Worm (Caenorhabditis elegans): ENCODE results near the gene Y54G11A.3.

The Y54G11A.3 gene

DNA sequence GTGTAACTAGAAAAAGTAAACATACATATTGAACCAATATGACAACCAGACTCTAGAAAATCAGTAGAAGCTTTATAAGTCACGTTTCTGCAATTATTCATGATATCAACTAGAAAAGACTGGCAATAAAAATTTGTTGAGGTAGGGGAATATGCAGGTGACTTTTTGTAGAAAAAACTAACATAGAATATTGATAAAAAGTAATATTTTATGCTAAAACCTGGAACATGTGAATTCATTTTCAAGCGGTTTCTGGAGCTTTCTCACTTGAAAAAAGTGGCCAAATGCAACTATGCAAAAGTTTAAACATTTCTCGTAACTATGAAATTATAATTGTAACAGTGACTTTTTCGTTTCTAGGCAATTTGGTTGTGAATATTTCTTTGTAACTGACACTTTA, 12.5 kb downstream of the Y54G11A.3 start, which contains the start of gene srh-42:
Gene srh-42, minus strand, starts transcription at position 101 of the 400 bp plus-strand sequence.
- TF ChIP-seq ceh-20 (GFP tag; IDR thresholded peaks at IDR 0.05) (no peak), lin-15B (tag; optimal IDR thresholded peaks at IDR 0.05) (no peak), D1046.2 (GFP tag; IDR thresholded peaks at IDR 0.05) (no peak), ZK337.2 (GFP tag; IDR thresholded peaks at IDR 0.05) (no peak), dve-1 (tag; optimal IDR thresholded peaks at IDR 0.05; ENCODE audit: insufficient read depth) (no peak), mxl-2 (GFP tag; conservative IDR thresholded peaks at IDR 0.05) (no peak)

DNA sequence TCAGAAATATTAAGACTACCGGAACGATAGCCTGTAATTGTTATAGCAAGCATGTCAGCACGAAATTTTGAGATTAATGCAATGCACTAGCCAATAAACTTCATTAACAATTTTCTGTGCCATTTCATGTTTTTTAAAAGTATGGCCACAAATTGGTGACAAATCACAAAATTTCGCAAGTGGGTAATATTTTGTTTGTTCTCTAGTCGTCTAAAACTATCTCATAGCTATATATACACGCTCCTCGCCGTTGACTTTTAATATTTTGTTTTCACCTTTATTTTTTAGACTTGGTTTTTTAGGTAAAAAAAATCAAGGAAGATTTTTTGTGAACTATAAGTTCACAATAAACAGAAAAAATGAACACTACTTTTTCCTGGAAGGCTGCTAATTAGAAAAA, 14.4 kb downstream of the Y54G11A.3 start:
- TF ChIP-seq dmd-6 (GFP tag; IDR thresholded peaks at IDR 0.05) = peak; percentile 31; the same call in 1 of the 2 replicates
- no peak for TF ChIP-seq daf-16 (GFP tag; optimal IDR thresholded peaks at IDR 0.05)
- TF ChIP-seq daf-16 (tag; optimal IDR thresholded peaks at IDR 0.05) = peak; percentile 83
- TF ChIP-seq F37D6.2 (tag; optimal IDR thresholded peaks at IDR 0.05) = no peak
- TF ChIP-seq aha-1 (tag) = no peak
- TF ChIP-seq nhr-28 (tag; optimal IDR thresholded peaks at IDR 0.05) = peak; percentile 57
- peak; percentile 8 for TF ChIP-seq pqm-1 (tag; optimal IDR thresholded peaks at IDR 0.05)
- no peak for TF ChIP-seq saeg-2 (GFP tag; IDR thresholded peaks at IDR 0.05)
- TF ChIP-seq nhr-25 (tag; optimal IDR thresholded peaks at IDR 0.05; ENCODE audit: borderline replicate concordance, insufficient read depth) = no peak

ce11 chrII:14291854-14292253, 15.4 kb downstream of the Y54G11A.3 start:
- 0 out of 2 replicates have a peak, but pooled peaks have one; percentile 36 for TF ChIP-seq nhr-42 (GFP tag; IDR thresholded peaks at IDR 0.05)

DNA sequence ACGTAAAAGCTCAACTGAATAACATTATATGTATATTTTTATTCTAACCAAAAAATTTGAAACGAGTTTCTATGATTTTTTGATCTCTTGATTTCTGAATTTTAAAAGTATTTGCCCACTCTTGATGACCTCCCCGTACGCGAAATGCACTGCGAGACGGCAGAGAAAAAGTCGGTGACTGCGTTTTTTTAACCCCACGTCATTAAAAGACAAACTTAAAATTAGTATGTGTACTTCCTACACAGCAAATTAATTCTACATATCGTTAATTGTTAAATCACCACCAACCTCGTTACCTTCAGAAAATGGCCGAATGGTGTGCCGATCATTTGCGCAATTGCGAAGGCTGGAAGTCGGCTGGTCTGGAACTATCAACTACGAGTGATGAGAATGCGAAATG, 16.1 kb downstream of the Y54G11A.3 start, which contains the start of gene Y54G11A.4:
Gene Y54G11A.4, plus strand, starts transcription at position 301 of the 400 bp plus-strand sequence.
- TF ChIP-seq vab-7 (GFP tag; IDR thresholded peaks at IDR 0.05) (no peak), mdl-1 (tag; optimal IDR thresholded peaks at IDR 0.05) (peak in 1 of 2 experiments; percentile 18), nhr-28 (tag; optimal IDR thresholded peaks at IDR 0.05) (peak; percentile 1), nhr-6 (tag; optimal IDR thresholded peaks at IDR 0.05) (no peak)

ce11 chrII:14294390-14294789, 18.0 kb downstream of the Y54G11A.3 start:
- TF ChIP-seq unc-62 (GFP tag; optimal IDR thresholded peaks at IDR 0.05 in 1 of 2) (peak in 1 of 2 experiments; percentile 79), unc-62 (tag; optimal IDR thresholded peaks at IDR 0.05) (no peak), ceh-28 (tag; optimal IDR thresholded peaks at IDR 0.05) (no peak)

DNA sequence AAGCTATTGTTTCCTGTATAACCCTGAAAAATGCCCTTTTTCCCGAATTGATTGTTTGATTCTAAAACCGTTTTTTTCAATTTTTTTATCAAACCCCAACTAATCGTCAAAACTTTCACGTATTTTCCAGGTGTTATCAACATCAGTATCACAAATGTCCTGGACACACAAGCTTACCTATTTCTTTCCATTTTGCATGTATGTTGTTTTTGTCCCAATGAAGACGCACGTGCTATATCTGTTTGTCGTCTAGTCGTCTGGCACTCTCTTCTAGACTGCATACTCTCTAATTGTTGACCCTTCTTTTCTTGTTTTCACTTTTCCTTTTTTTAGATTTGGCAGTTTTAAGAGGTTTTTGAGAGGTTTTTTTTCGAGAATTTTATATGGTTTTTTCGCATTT, 19.9 kb downstream of the Y54G11A.3 start:
- TF ChIP-seq nhr-48 (tag; optimal IDR thresholded peaks at IDR 0.05) = peak; percentile 50
- peak; percentile 52 for TF ChIP-seq mes-2 (tag; optimal IDR thresholded peaks at IDR 0.05; ENCODE audit: poor library complexity, severe bottlenecking)
- no peak for TF ChIP-seq ztf-11 (tag; optimal IDR thresholded peaks at IDR 0.05)
- TF ChIP-seq hif-1 (tag; optimal IDR thresholded peaks at IDR 0.05) = peak in 1 of 2 experiments; percentile 85
- no peak for TF ChIP-seq saeg-2 (GFP tag; IDR thresholded peaks at IDR 0.05)
- TF ChIP-seq F26F4.8 (GFP tag; conservative IDR thresholded peaks at IDR 0.05) = no peak
- no peak for TF ChIP-seq R02D3.7 (tag; optimal IDR thresholded peaks at IDR 0.05)
- no peak for TF ChIP-seq zip-2 (tag; optimal IDR thresholded peaks at IDR 0.05)
- no peak for TF ChIP-seq mdt-29 (GFP tag; IDR thresholded peaks at IDR 0.05)
- no peak for TF ChIP-seq pha-4 (GFP tag; IDR thresholded peaks at IDR 0.05)
- peak; percentile 74 for TF ChIP-seq pha-4 (tag; optimal IDR thresholded peaks at IDR 0.05)
- TF ChIP-seq hlh-30 (tag; optimal IDR thresholded peaks at IDR 0.05; ENCODE audit: insufficient read depth) = peak; percentile 89
- TF ChIP-seq nhr-77 (tag; optimal IDR thresholded peaks at IDR 0.05) = peak; percentile 82
- TF ChIP-seq madf-9 (GFP tag; conservative IDR thresholded peaks at IDR 0.05) = no peak
- TF ChIP-seq pqm-1 (tag; optimal IDR thresholded peaks at IDR 0.05) = peak; percentile 44
- no peak for TF ChIP-seq dmd-9 (GFP tag; IDR thresholded peaks at IDR 0.05)
- peak; percentile 27 for TF ChIP-seq cey-2 (tag; optimal IDR thresholded peaks at IDR 0.05; ENCODE audit: borderline replicate concordance, insufficient read depth)
- no peak for TF ChIP-seq daf-19 (GFP tag; conservative IDR thresholded peaks at IDR 0.05)
- peak; percentile 54 for TF ChIP-seq mxl-3 (GFP tag; optimal IDR thresholded peaks at IDR 0.05)
- no peak for TF ChIP-seq vab-7 (GFP tag; IDR thresholded peaks at IDR 0.05)
- peak in 1 of 2 experiments; percentile 68 for TF ChIP-seq lsy-2 (tag; optimal IDR thresholded peaks at IDR 0.05)
- no peak for TF ChIP-seq Y48G9A.11 (GFP tag; IDR thresholded peaks at IDR 0.05)
- TF ChIP-seq unc-62 (GFP tag; optimal IDR thresholded peaks at IDR 0.05 in 1 of 2) = peak in 1 of 2 experiments; percentile 93
- no peak for TF ChIP-seq unc-62 (tag; optimal IDR thresholded peaks at IDR 0.05)
